Worm (Caenorhabditis elegans) whole organism, L2 larva: ENCODE measurements around the gene F57A8.7.

Experiments
- elt-1 ChIP-seq: fragments of 150-350 bp; optimal IDR thresholded peaks from 2 replicates; lab custom pipeline; 2014; ENCODE audit warnings: missing biosample characterization, missing genetic modification characterization
- fos-1 ChIP-seq: fragments of 150-350 bp; optimal IDR thresholded peaks from 2 replicates; lab custom pipeline; 2014; ENCODE audit warnings: missing biosample characterization, missing genetic modification characterization
- skn-1 ChIP-seq: sonication (generic microtip); optimal IDR thresholded peaks from 2 replicates; lab custom pipeline; 2017; ENCODE audit warnings: missing biosample characterization, missing genetic modification characterization
- snpc-4 ChIP-seq: fragments of 150-350 bp; optimal IDR thresholded peaks from 2 replicates; lab custom pipeline; 2014; ENCODE audit warnings: missing biosample characterization, missing genetic modification characterization
- ztf-11 ChIP-seq: sonication (generic microtip); optimal IDR thresholded peaks from 2 replicates; lab custom pipeline; 2017; ENCODE audit warnings: missing biosample characterization, missing genetic modification characterization

DNA sequence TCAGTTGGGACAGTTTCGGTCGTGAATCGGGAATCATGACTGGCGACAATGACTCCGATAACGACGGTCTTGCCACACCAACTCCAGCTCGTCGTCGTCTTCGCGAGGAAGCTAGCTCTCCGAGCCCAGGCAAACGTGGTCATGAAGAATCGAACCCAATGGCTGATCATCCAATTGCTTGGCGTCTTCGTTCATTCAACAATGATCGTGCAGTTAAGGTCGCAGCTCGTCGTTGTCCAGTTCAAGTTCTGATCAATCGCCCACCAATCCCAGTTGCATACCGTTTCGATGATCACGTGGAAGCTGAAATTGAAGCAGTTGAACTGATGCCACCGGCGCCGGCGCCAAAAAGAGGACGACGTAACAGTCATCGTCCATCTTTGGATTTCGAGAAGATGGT is 28.4 kb upstream of the F57A8.7 start:
- TF ChIP-seq ztf-11 (tag; lab: Kevin White, UChicago) (no peak), fos-1 (tag; lab: Kevin White, UChicago) (no peak), snpc-4 (tag; lab: Kevin White, UChicago) (no peak), skn-1 (tag; lab: Kevin White, UChicago) (no peak), elt-1 (no peak)
